Worm (Caenorhabditis elegans): ENCODE data around the gene ZK742.3.

- TF ChIP-seq nhr-12 (tag; optimal IDR thresholded peaks at IDR 0.05), result no peak
- TF ChIP-seq ama-1 (optimal IDR thresholded peaks at IDR 0.05), result no peak
- no peak for TF ChIP-seq dmd-4 (tag; optimal IDR thresholded peaks at IDR 0.05)
- no peak for TF ChIP-seq peb-1 (tag; optimal IDR thresholded peaks at IDR 0.05)
- TF ChIP-seq ceh-82 (tag; optimal IDR thresholded peaks at IDR 0.05), result no peak
- no peak for TF ChIP-seq Y55F3AM.14 (GFP tag; optimal IDR thresholded peaks at IDR 0.05)
Measured at ce11 chrV:7825836-7826235, 16.1 kb upstream of the ZK742.3 start.

All from whole organism, L2 larva.